Fruit fly (Drosophila melanogaster) S2 (cell line): ENCODE data around the gene Cpr97Ea.

Source experiments
- CG8478 ChIP-seq: fragments of >200 bp; optimal IDR thresholded peaks from 2 replicates; lab custom pipeline; 2018
- CTCF ChIP-seq, 2 experiments: fragments of >200 bp; optimal IDR thresholded peaks; 2 replicates each; lab custom pipeline; 2018

- TF ChIP-seq CTCF (optimal IDR thresholded peaks at IDR 0.05; lab: Kevin White, UChicago) = no peak
- no peak for TF ChIP-seq CG8478 (lab: Kevin White, UChicago)
Measured at dm6 chr3R:27076618-27077017, 11.0 kb downstream of the Cpr97Ea start.
